Worm (Caenorhabditis elegans) whole organism, L4/young adult: ENCODE data around the gene Y32H12A.7.

Experiments
- W03F9.2 ChIP-seq: fragments of 150-350 bp; optimal IDR thresholded peaks from 2 replicates; lab custom pipeline; 2014; ENCODE audit warnings: missing biosample characterization, missing genetic modification characterization
- dao-5 ChIP-seq: sonication (generic microtip); optimal IDR thresholded peaks from 2 replicates; lab custom pipeline; 2016; ENCODE audit warnings: missing genotype, missing genetic modification characterization, moderate library complexity, missing compliant biosample characterization
- him-1 ChIP-seq: sonication (generic microtip); optimal IDR thresholded peaks from 2 replicates; lab custom pipeline; 2016; ENCODE audit warnings: missing genotype, missing genetic modification reagents, missing genetic modification characterization, missing compliant biosample characterization

- TF ChIP-seq dao-5 (tag; lab: Kevin White, UChicago), result no peak
- no peak for TF ChIP-seq W03F9.2
- no peak for TF ChIP-seq him-1
Measured at ce11 chrIII:5379879-5380331, 5.3 kb downstream of the Y32H12A.7 start, which contains the start of gene paqr-2.
